Worm (Caenorhabditis elegans) whole organism, young adult: Measurements from ENCODE around the gene F49C5.9.

Experiments used
- C06A6.2 ChIP-seq: fragments of 200-800 bp; sonication (Bioruptor generic); conservative IDR thresholded peaks from 2 replicates; pipeline ENCODE4 v1.3.6; 2022; ENCODE audit warnings: missing genetic modification characterization, missing compliant biosample characterization
- dpff-1 ChIP-seq: sonication (generic microtip); optimal IDR thresholded peaks from 2 replicates; lab custom pipeline; 2017; ENCODE audit warnings: mild to moderate bottlenecking, missing genetic modification characterization, missing compliant biosample characterization
- egl-44 ChIP-seq: fragments of 200-800 bp; sonication (Bioruptor generic); IDR thresholded peaks from 2 replicates; pipeline ENCODE4 v1.3.6; 2022; ENCODE audit warnings: missing genetic modification reagents, missing genetic modification characterization, missing compliant biosample characterization
- nhr-80 ChIP-seq: sonication (generic microtip); optimal IDR thresholded peaks from 2 replicates; lab custom pipeline; 2016; ENCODE audit warnings: missing genetic modification characterization, missing compliant biosample characterization
- nhr-90 ChIP-seq: sonication (generic microtip); optimal IDR thresholded peaks from 2 replicates; lab custom pipeline; 2016; ENCODE audit warnings: missing genotype, mild to moderate bottlenecking, missing genetic modification characterization, missing compliant biosample characterization

DNA sequence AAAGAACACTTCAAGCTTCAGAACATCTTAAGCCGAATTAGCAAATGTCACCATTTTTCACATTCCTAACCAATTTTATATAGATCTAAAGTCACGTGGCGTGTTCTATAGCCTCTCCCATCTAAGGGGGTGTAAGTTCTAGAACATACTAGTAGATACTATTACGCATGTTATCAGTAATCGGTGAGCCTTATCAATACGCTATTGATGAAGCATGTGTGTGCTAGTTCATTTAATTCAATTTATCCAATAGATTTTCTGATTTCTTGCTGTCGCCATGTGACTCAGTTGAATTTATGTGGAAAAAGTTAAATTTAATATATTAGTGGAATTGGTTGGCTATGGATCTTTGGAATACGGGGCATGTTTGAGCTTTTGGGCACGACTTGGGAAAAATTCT, 37.9 kb downstream of the F49C5.9 start:
- TF ChIP-seq C06A6.2 (GFP tag; lab: Robert Waterston, UW) = no peak
- TF ChIP-seq dpff-1 (tag; lab: Kevin White, UChicago) = no peak
- TF ChIP-seq egl-44 (GFP tag; lab: Robert Waterston, UW) = no peak
- TF ChIP-seq nhr-90 (tag; lab: Kevin White, UChicago) = no peak
- no peak for TF ChIP-seq nhr-80 (tag; lab: Kevin White, UChicago)
